Worm (Caenorhabditis elegans) whole organism, late embryonic: ENCODE measurements around the gene ama-1.

Experiments used
- C08G9.2 ChIP-seq: sonication (generic microtip); optimal IDR thresholded peaks from 2 replicates; lab custom pipeline; 2016; ENCODE audit warnings: mild to moderate bottlenecking, missing genetic modification characterization, moderate library complexity, missing compliant biosample characterization
- K09A11.1 ChIP-seq: sonication (generic microtip); optimal IDR thresholded peaks from 2 replicates; lab custom pipeline; 2017; ENCODE audit warnings: antibody characterized with exemption, mild to moderate bottlenecking, missing genetic modification characterization, missing compliant biosample characterization; ENCODE audit not compliant: insufficient read depth
- T23F11.4 ChIP-seq: fragments of 200-800 bp; sonication (Bioruptor generic); optimal IDR thresholded peaks from 2 replicates; lab custom pipeline; 2018; ENCODE audit warnings: mild to moderate bottlenecking, missing genetic modification characterization, missing compliant biosample characterization
- Y22D7AL.16 ChIP-seq: sonication (generic microtip); optimal IDR thresholded peaks from 2 replicates; lab custom pipeline; 2016; ENCODE audit warnings: missing genetic modification characterization, missing compliant biosample characterization
- ahr-1 ChIP-seq: sonication (generic microtip); optimal IDR thresholded peaks from 2 replicates; lab custom pipeline; 2016; ENCODE audit warnings: missing genetic modification characterization, missing compliant biosample characterization
- ama-1 ChIP-seq: fragments of 150-350 bp; optimal IDR thresholded peaks from 2 replicates; lab custom pipeline; 2014
- ceh-14 ChIP-seq: sonication (generic microtip); optimal IDR thresholded peaks from 2 replicates; lab custom pipeline; 2016; ENCODE audit warnings: missing genotype, missing genetic modification characterization, missing compliant biosample characterization
- ceh-18 ChIP-seq: sonication (generic microtip); optimal IDR thresholded peaks from 2 replicates; lab custom pipeline; 2016; ENCODE audit warnings: missing genetic modification characterization, missing compliant biosample characterization
- ceh-19 ChIP-seq: fragments of 200-800 bp; sonication (Bioruptor generic); optimal IDR thresholded peaks from 2 replicates; lab custom pipeline; 2018; ENCODE audit warnings: mild to moderate bottlenecking, missing genetic modification characterization, missing compliant biosample characterization
- ceh-2 ChIP-seq: sonication (generic microtip); optimal IDR thresholded peaks from 2 replicates; lab custom pipeline; 2016; ENCODE audit warnings: missing genotype, missing genetic modification characterization, missing compliant biosample characterization
- ceh-24 ChIP-seq: sonication (generic microtip); optimal IDR thresholded peaks from 2 replicates; lab custom pipeline; 2016; ENCODE audit warnings: mild to moderate bottlenecking, missing genetic modification characterization, missing compliant biosample characterization
- ceh-31 ChIP-seq: sonication (generic microtip); optimal IDR thresholded peaks from 2 replicates; lab custom pipeline; 2016; ENCODE audit warnings: missing genetic modification characterization, missing compliant biosample characterization
- ceh-48 ChIP-seq: sonication (generic microtip); optimal IDR thresholded peaks from 2 replicates; lab custom pipeline; 2016; ENCODE audit warnings: missing genetic modification characterization, inconsistent platforms, missing compliant biosample characterization
- ceh-6 ChIP-seq: fragments of 200-800 bp; sonication (Bioruptor generic); optimal IDR thresholded peaks from 2 replicates; lab custom pipeline; 2018; ENCODE audit warnings: mild to moderate bottlenecking, missing genetic modification characterization, missing compliant biosample characterization
- ceh-9 ChIP-seq: sonication (generic microtip); optimal IDR thresholded peaks from 2 replicates; lab custom pipeline; 2016; ENCODE audit warnings: mild to moderate bottlenecking, missing genetic modification characterization, inconsistent platforms, missing compliant biosample characterization
- che-1 ChIP-seq: sonication (generic microtip); optimal IDR thresholded peaks from 2 replicates; lab custom pipeline; 2016; ENCODE audit warnings: mild to moderate bottlenecking, missing genetic modification characterization, missing compliant biosample characterization
- dmd-4 ChIP-seq: sonication (generic microtip); optimal IDR thresholded peaks from 2 replicates; lab custom pipeline; 2016; ENCODE audit warnings: borderline replicate concordance, missing genetic modification characterization, missing compliant biosample characterization
- elt-4 ChIP-seq: sonication (generic microtip); optimal IDR thresholded peaks from 2 replicates; lab custom pipeline; 2016; ENCODE audit warnings: missing genetic modification characterization, missing compliant biosample characterization
- ets-4 ChIP-seq: sonication (generic microtip); optimal IDR thresholded peaks from 2 replicates; lab custom pipeline; 2016; ENCODE audit warnings: missing genetic modification characterization, missing compliant biosample characterization
- fax-1 ChIP-seq: sonication (generic microtip); optimal IDR thresholded peaks from 2 replicates; lab custom pipeline; 2016; ENCODE audit warnings: missing genotype, missing genetic modification characterization, missing compliant biosample characterization
- hlh-13 ChIP-seq: fragments of 200-800 bp; sonication (Bioruptor generic); optimal IDR thresholded peaks from 2 replicates; lab custom pipeline; 2018; ENCODE audit warnings: mild to moderate bottlenecking, missing genetic modification characterization, missing compliant biosample characterization
- hlh-15 ChIP-seq: sonication (generic microtip); optimal IDR thresholded peaks from 2 replicates; lab custom pipeline; 2016; ENCODE audit warnings: missing genetic modification characterization, missing compliant biosample characterization
- hlh-30 ChIP-seq: sonication (generic microtip); optimal IDR thresholded peaks from 2 replicates; lab custom pipeline; 2017; ENCODE audit warnings: antibody characterized with exemption, missing genetic modification characterization, missing compliant biosample characterization; ENCODE audit not compliant: insufficient read depth
- hlh-6 ChIP-seq: sonication (generic microtip); optimal IDR thresholded peaks from 2 replicates; lab custom pipeline; 2016; ENCODE audit warnings: missing genotype, missing genetic modification characterization, missing compliant biosample characterization
- hlh-8 ChIP-seq: sonication (generic microtip); optimal IDR thresholded peaks from 2 replicates; lab custom pipeline; 2016; ENCODE audit warnings: missing genotype, missing genetic modification characterization, missing compliant biosample characterization
- lin-11 ChIP-seq: fragments of 200-800 bp; sonication (Bioruptor generic); optimal IDR thresholded peaks from 2 replicates; lab custom pipeline; 2018; ENCODE audit warnings: mild to moderate bottlenecking, missing genetic modification characterization, missing compliant biosample characterization
- mec-3 ChIP-seq: sonication (generic microtip); optimal IDR thresholded peaks from 2 replicates; lab custom pipeline; 2016; ENCODE audit warnings: borderline replicate concordance, missing genetic modification characterization, missing compliant biosample characterization
- npax-4 ChIP-seq: sonication (generic microtip); optimal IDR thresholded peaks from 2 replicates; lab custom pipeline; 2016; ENCODE audit warnings: missing genetic modification characterization, missing compliant biosample characterization
- odd-2 ChIP-seq: sonication (generic microtip); optimal IDR thresholded peaks from 2 replicates; lab custom pipeline; 2017; ENCODE audit warnings: antibody characterized with exemption, mild to moderate bottlenecking, missing genetic modification characterization, missing compliant biosample characterization
- pag-3 ChIP-seq: sonication (generic microtip); optimal IDR thresholded peaks from 2 replicates; lab custom pipeline; 2016; ENCODE audit warnings: missing compliant biosample characterization, missing genetic modification characterization, borderline replicate concordance
- rnt-1 ChIP-seq: sonication (generic microtip); optimal IDR thresholded peaks from 2 replicates; lab custom pipeline; 2016; ENCODE audit warnings: missing genetic modification characterization, missing compliant biosample characterization
- sox-2 ChIP-seq: fragments of 200-800 bp; sonication (Bioruptor generic); IDR thresholded peaks from 2 replicates; pipeline ENCODE4 v1.3.6; 2022; ENCODE audit warnings: missing genetic modification reagents, missing genetic modification characterization, missing compliant biosample characterization
- tbx-2 ChIP-seq: sonication (generic microtip); optimal IDR thresholded peaks from 2 replicates; lab custom pipeline; 2016; ENCODE audit warnings: missing genetic modification characterization, missing compliant biosample characterization
- tbx-7 ChIP-seq: sonication (generic microtip); optimal IDR thresholded peaks from 2 replicates; lab custom pipeline; 2016; ENCODE audit warnings: missing genotype, missing genetic modification characterization, missing compliant biosample characterization
- unc-3 ChIP-seq, 2 experiments: fragments of 200-800 bp in 1 of 2; sonication (Bioruptor generic) in 1 of 2; sonication (generic microtip) in 1 of 2; conservative IDR thresholded peaks in 1 of 2; optimal IDR thresholded peaks in 1 of 2; 2 replicates each; pipeline versions ENCODE4 v1.3.6 to Lab custom; 2016 to 2022; ENCODE audit warnings: missing compliant biosample characterization in 2 of 2, missing genetic modification characterization in 2 of 2, missing genetic modification reagents in 1 of 2
- zip-5 ChIP-seq: sonication (generic microtip); optimal IDR thresholded peaks from 2 replicates; lab custom pipeline; 2016; ENCODE audit warnings: missing genetic modification characterization, missing compliant biosample characterization

ama-1 gene

ce11 chrIV:4225851-4226250 lies 22.0 kb upstream of the ama-1 start, which contains the start of gene srbc-71:
Gene srbc-71 (minus strand): TSS chrIV:4225951.
- TF ChIP-seq rnt-1 (tag; lab: Kevin White, UChicago) (no peak), ceh-48 (no peak), che-1 (tag; lab: Kevin White, UChicago) (no peak), K09A11.1 (tag; lab: Kevin White, UChicago) (no peak), npax-4 (tag; lab: Kevin White, UChicago) (no peak), sox-2 (GFP tag; lab: Robert Waterston, UW) (no peak), ceh-24 (no peak), hlh-15 (tag; lab: Kevin White, UChicago) (no peak), tbx-2 (tag; lab: Kevin White, UChicago) (no peak), ceh-31 (tag; lab: Kevin White, UChicago) (no peak), dmd-4 (tag; lab: Kevin White, UChicago) (no peak), zip-5 (no peak), ceh-18 (tag; lab: Kevin White, UChicago) (no peak)
- TF ChIP-seq, all 69 proteins: peak for 0

DNA sequence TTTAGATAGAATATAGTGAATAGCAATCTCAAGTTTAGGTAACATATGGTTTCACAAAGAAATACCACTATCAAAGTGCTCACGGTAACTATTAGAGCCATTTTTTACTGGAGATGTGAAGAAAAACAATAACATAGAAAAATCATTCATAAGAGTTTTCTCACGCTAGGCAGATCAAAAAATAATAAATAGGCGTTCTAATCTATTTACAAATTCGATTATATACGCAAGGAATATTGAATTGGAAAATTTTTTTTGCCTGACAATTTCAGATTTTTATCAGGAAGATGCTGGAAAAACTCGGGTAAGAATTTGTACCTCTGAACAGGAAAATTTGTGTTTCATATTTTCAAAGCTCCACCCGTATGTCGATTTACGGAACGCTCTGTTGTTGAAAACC lies 20.0 kb upstream of the ama-1 start, which contains the start of gene srbc-70:
srbc-70 (minus strand) TSS at position 101 of the 400 bp plus-strand sequence.
- TF ChIP-seq ceh-24 (no peak), tbx-2 (tag; lab: Kevin White, UChicago) (no peak)

ce11 chrIV:4235315-4236024 lies 12.4 kb upstream of the ama-1 start, which contains the start of the genes zipt-2.2 and dpy-13:
Gene zipt-2.2 (minus strand): TSS chrIV:4235365.
Gene dpy-13 (plus strand): TSS chrIV:4235614.
- TF ChIP-seq npax-4 (tag; lab: Kevin White, UChicago) (no peak), hlh-13 (GFP tag; lab: Kevin White, UChicago) (no peak), Y22D7AL.16 (tag; lab: Kevin White, UChicago) (no peak), hlh-6 (no peak), unc-3 (GFP tag; conservative IDR thresholded peaks at IDR 0.05; lab: Robert Waterston, UW) (no peak), unc-3 (tag; optimal IDR thresholded peaks at IDR 0.05; lab: Kevin White, UChicago) (no peak), ets-4 (tag; lab: Kevin White, UChicago) (no peak), rnt-1 (tag; lab: Kevin White, UChicago) (no peak), ceh-2 (tag; lab: Kevin White, UChicago) (no peak), T23F11.4 (GFP tag; lab: Kevin White, UChicago) (no peak), tbx-2 (tag; lab: Kevin White, UChicago) (no peak), hlh-30 (tag; lab: Kevin White, UChicago) (no peak), ceh-9 (tag; lab: Kevin White, UChicago) (no peak), hlh-8 (tag; lab: Kevin White, UChicago) (no peak), mec-3 (tag; lab: Kevin White, UChicago) (no peak), ceh-24 (no peak), sox-2 (GFP tag; lab: Robert Waterston, UW) (no peak), dmd-4 (tag; lab: Kevin White, UChicago) (no peak), ceh-19 (GFP tag; lab: Kevin White, UChicago) (no peak), odd-2 (no peak), ceh-14 (no peak)
- TF ChIP-seq, all 69 proteins: peak for 0

DNA sequence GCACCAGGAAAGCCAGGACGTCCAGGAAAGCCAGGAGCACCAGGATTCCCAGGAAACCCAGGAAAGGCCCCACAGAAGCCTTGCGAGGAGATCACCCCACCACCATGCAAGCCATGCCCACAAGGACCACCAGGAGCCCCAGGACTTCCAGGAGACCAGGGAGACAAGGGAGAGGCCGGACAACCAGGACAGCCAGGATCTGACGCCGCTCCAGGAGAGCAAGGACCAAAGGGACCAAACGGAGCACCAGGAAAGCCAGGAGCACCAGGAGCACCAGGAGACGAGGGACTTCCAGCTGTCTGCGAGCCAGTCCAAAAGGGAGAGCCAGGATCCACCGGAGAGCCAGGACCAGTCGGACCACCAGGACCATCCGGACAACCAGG lies 11.9 kb upstream of the ama-1 start:
- TF ChIP-seq mec-3 (tag; lab: Kevin White, UChicago) (peak; percentile 25), hlh-6 (no peak), C08G9.2 (tag; lab: Kevin White, UChicago) (peak; percentile 1)

ce11 chrIV:4236671-4237070 lies 11.2 kb upstream of the ama-1 start:
- TF ChIP-seq ceh-14 (no peak), elt-4 (no peak), ceh-6 (GFP tag; lab: Kevin White, UChicago) (no peak), dmd-4 (tag; lab: Kevin White, UChicago) (no peak), hlh-6 (no peak), tbx-7 (no peak), lin-11 (tag; lab: Kevin White, UChicago) (no peak), ahr-1 (tag; lab: Kevin White, UChicago) (no peak), ceh-24 (no peak), pag-3 (tag; lab: Kevin White, UChicago) (no peak), ama-1 (lab: Kevin White, UChicago) (no peak), odd-2 (no peak), ceh-19 (GFP tag; lab: Kevin White, UChicago) (no peak), ceh-2 (tag; lab: Kevin White, UChicago) (no peak), fax-1 (tag; lab: Kevin White, UChicago) (no peak)
